Fruit fly (Drosophila melanogaster): ENCODE results near the gene Aasdh.

DNA sequence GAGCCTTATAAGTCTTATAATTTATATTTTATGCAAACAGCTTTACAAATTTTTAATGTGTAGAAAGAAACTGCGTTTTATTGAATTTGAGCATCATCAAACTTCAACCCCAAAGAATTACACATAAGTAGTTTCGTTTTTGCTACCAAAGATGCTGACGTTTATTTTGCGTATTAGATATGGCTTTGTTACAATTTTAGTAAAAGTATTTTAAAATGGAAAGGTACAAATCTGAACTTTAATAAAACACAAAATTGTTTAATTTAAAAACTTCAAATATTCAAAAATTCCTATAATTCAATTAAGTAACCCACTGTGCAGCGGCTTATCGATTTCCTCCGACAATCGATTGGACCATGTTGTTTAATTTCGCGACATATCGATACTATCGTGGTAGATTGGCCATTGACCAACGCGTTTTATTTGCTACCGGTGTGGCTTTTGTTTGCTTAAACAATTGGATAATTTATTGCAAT, 14.8 kb upstream of the Aasdh start, which contains the start of gene prg:
- TF ChIP-seq OdsH (GFP tag; optimal IDR thresholded peaks at IDR 0.05), result peak; percentile 28
- TF ChIP-seq h (GFP tag; optimal IDR thresholded peaks at IDR 0.05), result peak; percentile 78
- no peak for TF ChIP-seq Rel (GFP tag; optimal IDR thresholded peaks at IDR 0.05)
- TF ChIP-seq Rel (tag; optimal IDR thresholded peaks at IDR 0.05), result no peak
- peak; percentile 40 to 76 for TF ChIP-seq foxo (GFP tag; optimal IDR thresholded peaks at IDR 0.05)
- no peak for TF ChIP-seq N (GFP tag; optimal IDR thresholded peaks at IDR 0.05)
